Worm (Caenorhabditis elegans) whole organism, early embryonic: Measurements from ENCODE around the gene ssup-72.

Experiments
- F13C5.2 ChIP-seq: sonication (generic microtip); optimal IDR thresholded peaks from 2 replicates; lab custom pipeline; 2017; ENCODE audit warnings: mild to moderate bottlenecking, missing genetic modification characterization, inconsistent platforms, missing compliant biosample characterization
- aly-1 ChIP-seq: sonication (generic microtip); optimal IDR thresholded peaks from 2 replicates; lab custom pipeline; 2016; ENCODE audit warnings: missing genetic modification characterization, missing compliant biosample characterization
- ama-1 ChIP-seq: fragments of 150-350 bp; optimal IDR thresholded peaks from 2 replicates; lab custom pipeline; 2014
- ceh-13 ChIP-seq: fragments of 200-800 bp; sonication (Bioruptor generic); optimal IDR thresholded peaks from 2 replicates; lab custom pipeline; 2018; ENCODE audit warnings: mild to moderate bottlenecking, missing genetic modification characterization, missing compliant biosample characterization
- pes-1 ChIP-seq: fragments of 200-800 bp; sonication (Bioruptor generic); IDR thresholded peaks from 2 replicates; pipeline ENCODE4 v1.3.6; 2022; ENCODE audit warnings: missing genetic modification reagents, missing genetic modification characterization, missing compliant biosample characterization
- tbx-37 ChIP-seq: fragments of 200-800 bp; sonication (Bioruptor generic); conservative IDR thresholded peaks from 2 replicates; pipeline ENCODE4 v1.3.6; 2022; ENCODE audit warnings: missing genetic modification reagents, missing genetic modification characterization, missing compliant biosample characterization

DNA sequence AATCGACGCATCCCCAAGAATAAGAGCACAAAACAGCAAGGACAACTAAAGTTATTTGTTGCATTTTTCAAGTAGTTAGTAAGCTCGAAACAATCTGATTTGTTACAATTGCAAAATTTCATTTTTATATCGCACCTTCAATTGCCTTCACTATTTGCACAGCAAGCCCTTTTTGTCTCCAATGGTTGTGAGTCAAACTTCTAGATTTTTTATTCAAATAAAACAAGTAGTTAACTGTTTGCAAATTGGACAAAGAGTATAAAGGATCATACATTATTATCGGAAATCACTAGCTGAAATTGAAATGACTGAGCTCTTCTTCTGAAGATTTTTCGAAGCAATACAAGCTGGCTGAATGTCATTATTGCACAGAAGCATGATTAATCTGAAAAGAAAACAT is 23.5 kb upstream of the ssup-72 start, which contains the start of gene F41G3.21:
- TF ChIP-seq pes-1 (GFP tag; lab: Robert Waterston, UW) (no peak), ama-1 (lab: Kevin White, UChicago) (no peak), tbx-37 (GFP tag; lab: Robert Waterston, UW) (no peak), F13C5.2 (tag; lab: Kevin White, UChicago) (no peak), ceh-13 (no peak), aly-1 (tag; lab: Kevin White, UChicago) (no peak)
